Fruit fly (Drosophila melanogaster) whole organism, embryonic: ENCODE results near the gene phol.

Experiments used
- B-H2 ChIP-seq: fragments of 200-800 bp; sonication (Bioruptor generic); optimal IDR thresholded peaks from 2 replicates; lab custom pipeline; 2018; ENCODE audit warnings: missing biosample characterization, mild to moderate bottlenecking, missing genetic modification characterization
- Bgb ChIP-seq: fragments of 200-800 bp; sonication (Bioruptor generic); IDR thresholded peaks from 2 replicates; pipeline ENCODE4 v1.3.6; 2022; ENCODE audit warnings: missing biosample characterization, missing genetic modification characterization; ENCODE audit not compliant: partially characterized antibody
- CG10147 ChIP-seq: fragments of 200-800 bp; sonication (Bioruptor generic); optimal IDR thresholded peaks from 2 replicates; lab custom pipeline; 2019; ENCODE audit warnings: missing biosample characterization, mild to moderate bottlenecking, missing genetic modification characterization, moderate library complexity
- CG11247 ChIP-seq: fragments of 200-800 bp; sonication (Bioruptor generic); IDR thresholded peaks from 2 replicates; pipeline ENCODE4 v1.3.6; 2022; ENCODE audit warnings: missing biosample characterization, missing genetic modification characterization
- CG12071 ChIP-seq: fragments of 200-800 bp; sonication (Bioruptor generic); optimal IDR thresholded peaks from 3 replicates; lab custom pipeline; 2018; ENCODE audit warnings: missing biosample characterization, mild to moderate bottlenecking, missing genetic modification characterization
- CG12104 ChIP-seq: fragments of 200-800 bp; sonication (Bioruptor generic); optimal IDR thresholded peaks from 3 replicates; lab custom pipeline; 2016; ENCODE audit warnings: missing biosample characterization, missing genetic modification characterization
- CG12744 ChIP-seq: fragments of 200-800 bp; sonication (Bioruptor generic); optimal IDR thresholded peaks from 2 replicates; lab custom pipeline; 2016; ENCODE audit warnings: missing biosample characterization, missing genetic modification characterization
- CG14050 ChIP-seq: fragments of 200-800 bp; sonication (Bioruptor generic); IDR thresholded peaks from 3 replicates; pipeline ENCODE4 v1.3.6; 2022; ENCODE audit warnings: missing biosample characterization, missing genetic modification characterization
- CG14860 ChIP-seq: fragments of 200-800 bp; sonication (Bioruptor generic); IDR thresholded peaks from 3 replicates; pipeline ENCODE4 v1.3.6; 2022; ENCODE audit warnings: missing biosample characterization, missing genetic modification characterization; ENCODE audit not compliant: partially characterized antibody
- CG14965 ChIP-seq: fragments of 200-800 bp; sonication (Bioruptor generic); optimal IDR thresholded peaks from 2 replicates; lab custom pipeline; 2016; ENCODE audit warnings: missing biosample characterization, missing genetic modification characterization, borderline replicate concordance
- CG15514 ChIP-seq: fragments of 200-800 bp; sonication (Bioruptor generic); optimal IDR thresholded peaks from 3 replicates; lab custom pipeline; 2017; ENCODE audit warnings: missing biosample characterization, missing genetic modification characterization, mild to moderate bottlenecking, moderate library complexity, missing genetic modification reagents
- CG15601 ChIP-seq: fragments of 200-800 bp; sonication (Bioruptor generic); optimal IDR thresholded peaks from 3 replicates; lab custom pipeline; 2019; ENCODE audit warnings: missing biosample characterization, mild to moderate bottlenecking, missing genetic modification characterization, moderate library complexity
- CG17328 ChIP-seq: fragments of 200-800 bp; sonication (Bioruptor generic); IDR thresholded peaks from 2 replicates; pipeline ENCODE4 v1.3.6; 2022; ENCODE audit warnings: missing biosample characterization, missing genetic modification characterization
- CG2678 ChIP-seq: fragments of 200-800 bp; sonication (Bioruptor generic); optimal IDR thresholded peaks from 3 replicates; lab custom pipeline; 2019; ENCODE audit warnings: missing biosample characterization, mild to moderate bottlenecking, missing genetic modification characterization, moderate library complexity
- CG4854 ChIP-seq: fragments of 200-800 bp; sonication (Bioruptor generic); optimal IDR thresholded peaks from 2 replicates; lab custom pipeline; 2016; ENCODE audit warnings: missing biosample characterization, missing genetic modification characterization, inconsistent platforms
- CG6254 ChIP-seq: fragments of 200-800 bp; sonication (Bioruptor generic); optimal IDR thresholded peaks from 3 replicates; lab custom pipeline; 2017; ENCODE audit warnings: mild to moderate bottlenecking, missing biosample characterization, missing genetic modification reagents, missing genetic modification characterization
- CG6791 ChIP-seq: fragments of 200-800 bp; sonication (Bioruptor generic); IDR thresholded peaks from 3 replicates; pipeline ENCODE4 v1.3.6; 2022; ENCODE audit warnings: missing biosample characterization, missing genetic modification characterization; ENCODE audit not compliant: partially characterized antibody
- CG7786 ChIP-seq: fragments of 200-800 bp; sonication (Bioruptor generic); optimal IDR thresholded peaks from 2 replicates; lab custom pipeline; 2016; ENCODE audit warnings: missing biosample characterization, missing genetic modification characterization
- CG8924 ChIP-seq: fragments of 200-800 bp; optimal IDR thresholded peaks from 3 replicates; lab custom pipeline; 2019; ENCODE audit warnings: missing biosample characterization, mild to moderate bottlenecking, missing genetic modification characterization, moderate library complexity
- CTCF ChIP-seq: fragments of 200-800 bp; sonication (Bioruptor generic); optimal IDR thresholded peaks from 2 replicates; lab custom pipeline; 2017; ENCODE audit warnings: missing biosample characterization, mild to moderate bottlenecking, missing genetic modification characterization, moderate library complexity
- Chrac-16 ChIP-seq: fragments of 200-800 bp; sonication (Bioruptor generic); optimal IDR thresholded peaks from 3 replicates; lab custom pipeline; 2016; ENCODE audit warnings: missing biosample characterization, missing genetic modification characterization
- Doc2 ChIP-seq: fragments of 200-800 bp; sonication (Bioruptor generic); IDR thresholded peaks from 2 replicates; pipeline ENCODE4 v1.3.6; 2022; ENCODE audit warnings: missing biosample characterization, missing genetic modification characterization
- HmgD ChIP-seq: fragments of 200-800 bp; sonication (Bioruptor generic); optimal IDR thresholded peaks from 3 replicates; lab custom pipeline; 2016; ENCODE audit warnings: missing biosample characterization, missing genetic modification characterization
- Kr ChIP-seq: fragments of 200-800 bp; sonication (Bioruptor generic); optimal IDR thresholded peaks from 2 replicates; lab custom pipeline; 2017; ENCODE audit warnings: missing biosample characterization, mild to moderate bottlenecking, missing genetic modification characterization
- MTF-1 ChIP-seq: fragments of 200-800 bp; sonication (Bioruptor generic); optimal IDR thresholded peaks from 2 replicates; lab custom pipeline; 2018; ENCODE audit warnings: missing biosample characterization, mild to moderate bottlenecking, missing genetic modification characterization, borderline replicate concordance
- Meics ChIP-seq: fragments of 200-800 bp; sonication (Bioruptor generic); optimal IDR thresholded peaks from 2 replicates; lab custom pipeline; 2017; ENCODE audit warnings: missing biosample characterization, mild to moderate bottlenecking, missing genetic modification characterization
- Mes4 ChIP-seq: fragments of 200-800 bp; sonication (Bioruptor generic); optimal IDR thresholded peaks from 2 replicates; lab custom pipeline; 2016; ENCODE audit warnings: missing biosample characterization, missing genetic modification characterization
- Poxn ChIP-seq: fragments of 200-800 bp; sonication (Bioruptor generic); IDR thresholded peaks from 2 replicates; pipeline ENCODE4 v1.3.6; 2022; ENCODE audit warnings: missing biosample characterization, missing genetic modification characterization
- Xbp1 ChIP-seq: fragments of 200-800 bp; sonication (Bioruptor generic); optimal IDR thresholded peaks from 3 replicates; lab custom pipeline; 2016; ENCODE audit warnings: missing biosample characterization, mild to moderate bottlenecking, missing genetic modification characterization
- ase ChIP-seq: fragments of 200-800 bp; sonication (Bioruptor generic); IDR thresholded peaks from 3 replicates; pipeline ENCODE4 v1.3.6; 2022; ENCODE audit warnings: missing biosample characterization, missing genetic modification characterization
- ato ChIP-seq: fragments of 200-800 bp; sonication (Bioruptor generic); IDR thresholded peaks from 2 replicates; pipeline ENCODE4 v1.3.6; 2022; ENCODE audit warnings: missing biosample characterization, missing genetic modification characterization; ENCODE audit not compliant: partially characterized antibody
- az2 ChIP-seq: fragments of 200-800 bp; sonication (Bioruptor generic); optimal IDR thresholded peaks from 3 replicates; lab custom pipeline; 2016; ENCODE audit warnings: missing biosample characterization, missing genetic modification characterization
- dm ChIP-seq: fragments of 200-800 bp; sonication (Bioruptor generic); optimal IDR thresholded peaks from 3 replicates; lab custom pipeline; 2016; ENCODE audit warnings: missing biosample characterization, missing genetic modification characterization
- ems ChIP-seq: fragments of 200-800 bp; sonication (Bioruptor generic); optimal IDR thresholded peaks from 3 replicates; lab custom pipeline; 2016; ENCODE audit warnings: missing biosample characterization, missing genetic modification characterization
- ftz-f1 ChIP-seq: fragments of 200-800 bp; sonication (Bioruptor generic); optimal IDR thresholded peaks from 2 replicates; lab custom pipeline; 2016; ENCODE audit warnings: missing biosample characterization, missing genetic modification characterization
- gfzf ChIP-seq: fragments of 200-800 bp; sonication (Bioruptor generic); optimal IDR thresholded peaks from 2 replicates; lab custom pipeline; 2016; ENCODE audit warnings: missing biosample characterization, mild to moderate bottlenecking, missing genetic modification characterization, moderate library complexity
- gro ChIP-seq: fragments of 200-800 bp; sonication (Bioruptor generic); optimal IDR thresholded peaks from 2 replicates; lab custom pipeline; 2016; ENCODE audit warnings: missing biosample characterization, missing genetic modification characterization
- gsb ChIP-seq: fragments of 200-800 bp; sonication (Bioruptor generic); IDR thresholded peaks from 2 replicates; pipeline ENCODE4 v1.3.6; 2022; ENCODE audit warnings: missing biosample characterization, missing genetic modification characterization
- lbe ChIP-seq: fragments of 200-800 bp; sonication (Bioruptor generic); optimal IDR thresholded peaks from 2 replicates; lab custom pipeline; 2016; ENCODE audit warnings: missing biosample characterization, mild to moderate bottlenecking, missing genetic modification characterization
- lov ChIP-seq, 2 experiments: fragments of 200-800 bp in 1 of 2; fragments of >200 bp in 1 of 2; sonication (Bioruptor generic) in 1 of 2; IDR thresholded peaks in 1 of 2; optimal IDR thresholded peaks in 1 of 2; 2 replicates in 1 of 2; 3 replicates in 1 of 2; pipeline versions ENCODE4 v1.3.6 to Lab custom; 2017 to 2022; ENCODE audit warnings: missing biosample characterization in 1 of 2, missing genetic modification characterization in 1 of 2
- nerfin-1 ChIP-seq: fragments of 200-800 bp; sonication (Bioruptor generic); optimal IDR thresholded peaks from 3 replicates; lab custom pipeline; 2019; ENCODE audit warnings: missing biosample characterization, mild to moderate bottlenecking, missing genetic modification characterization, moderate library complexity
- org-1 ChIP-seq: fragments of 200-800 bp; sonication (Bioruptor generic); optimal IDR thresholded peaks from 2 replicates; lab custom pipeline; 2017; ENCODE audit warnings: missing biosample characterization, missing genetic modification characterization
- pho ChIP-seq: fragments of 200-800 bp; sonication (Bioruptor generic); optimal IDR thresholded peaks from 2 replicates; lab custom pipeline; 2016; ENCODE audit warnings: missing biosample characterization, missing genetic modification characterization
- prd ChIP-seq, 3 experiments: fragments of >200 bp in 2 of 3; fragments of 200-800 bp in 1 of 3; sonication (Bioruptor generic) in 1 of 3; optimal IDR thresholded peaks in 2 of 3; IDR thresholded peaks in 1 of 3; 2 replicates in 2 of 3; 3 replicates in 1 of 3; pipeline versions ENCODE4 v1.3.6 to Lab custom; 2017 to 2022; ENCODE audit warnings: missing biosample characterization in 1 of 3, missing genetic modification characterization in 1 of 3
- seq ChIP-seq: fragments of 200-800 bp; sonication (Bioruptor generic); IDR thresholded peaks from 2 replicates; pipeline ENCODE4 v1.3.6; 2022; ENCODE audit warnings: missing biosample characterization, missing genetic modification characterization
- sr ChIP-seq: fragments of 200-800 bp; sonication (Bioruptor generic); IDR thresholded peaks from 3 replicates; pipeline ENCODE4 v1.3.6; 2022; ENCODE audit warnings: missing biosample characterization, missing genetic modification characterization
- vfl ChIP-seq: fragments of 200-800 bp; sonication (Bioruptor generic); optimal IDR thresholded peaks from 2 replicates; lab custom pipeline; 2016; ENCODE audit warnings: missing biosample characterization, missing genetic modification characterization
- zf30C ChIP-seq: fragments of 200-800 bp; sonication (Bioruptor generic); optimal IDR thresholded peaks from 3 replicates; lab custom pipeline; 2018; ENCODE audit warnings: missing biosample characterization, mild to moderate bottlenecking, missing genetic modification characterization

The phol gene

DNA sequence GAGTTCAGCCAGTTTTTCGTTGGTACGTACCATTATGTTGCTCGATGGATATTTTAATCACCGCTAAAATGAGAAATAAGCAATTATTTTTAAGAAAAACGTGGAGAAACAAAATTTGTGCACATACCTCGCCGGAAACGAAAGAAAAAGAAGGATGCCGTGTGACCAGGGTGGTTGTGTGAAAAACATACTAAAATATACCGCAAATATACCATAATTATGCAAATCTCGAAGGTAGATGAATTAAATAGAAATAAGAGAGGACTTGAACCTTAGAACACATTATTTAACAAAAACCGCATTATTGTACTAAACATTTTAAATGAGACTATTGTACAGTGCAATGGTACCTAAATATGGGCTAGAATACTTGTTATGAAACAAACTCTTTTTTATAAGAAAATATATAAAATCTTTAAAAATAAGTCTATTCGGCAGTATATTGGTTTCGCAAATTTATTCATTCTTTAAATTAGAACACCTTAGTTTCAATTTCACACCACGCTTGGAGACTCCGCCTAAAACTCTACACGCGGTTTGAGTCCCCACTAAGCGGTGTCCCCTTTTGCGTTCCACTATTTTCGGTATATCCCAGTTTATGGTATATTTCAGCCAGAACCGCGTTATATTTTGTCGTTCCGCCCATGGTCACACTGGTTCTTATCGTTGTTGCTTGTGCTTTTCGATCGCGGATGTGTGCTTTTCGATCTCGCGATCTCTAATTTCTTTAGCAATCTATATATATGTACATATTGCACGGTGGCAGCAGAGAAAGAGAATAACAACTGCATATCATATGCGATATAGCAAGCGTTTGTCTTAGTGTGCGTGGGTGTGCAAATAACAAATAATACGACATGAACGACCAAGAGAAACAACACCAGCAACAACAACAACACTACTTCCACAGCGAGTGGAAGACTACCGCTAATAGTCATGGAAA is 26.1 kb downstream of the phol start, which contains the start of the genes RpS17 and MTF-1 (continued):
- TF ChIP-seq org-1 (GFP tag; lab: Kevin White, UChicago) (peak; percentile 17), Doc2 (GFP tag; lab: Robert Waterston, UW) (no peak), ase (GFP tag; lab: Robert Waterston, UW) (peak; percentile 51; the same call in 2 of the 3 replicates), CG15514 (GFP tag; lab: Kevin White, UChicago) (peak; percentile 30), Poxn (GFP tag; lab: Robert Waterston, UW) (no peak), pho (GFP tag; lab: Kevin White, UChicago) (no peak), zf30C (GFP tag; lab: Kevin White, UChicago) (peak; percentile 3), vfl (GFP tag; lab: Kevin White, UChicago) (no peak), seq (peak; percentile 27; the same call in 1 of the 2 replicates), B-H2 (GFP tag; lab: Kevin White, UChicago) (peak; percentile 44), ftz-f1 (GFP tag; lab: Kevin White, UChicago) (no peak), prd (optimal IDR thresholded peaks at IDR 0.05; lab: Kevin White, UChicago) (no peak), prd (GFP tag; IDR thresholded peaks at IDR 0.05; lab: Robert Waterston, UW) (no peak), CG8924 (peak; percentile 16), lbe (GFP tag; lab: Kevin White, UChicago) (peak; percentile 28), CG6254 (GFP tag; lab: Kevin White, UChicago) (no peak), Xbp1 (GFP tag; lab: Kevin White, UChicago) (peak; percentile 41), Bgb (no peak), gfzf (peak; percentile 94), Mes4 (GFP tag; lab: Kevin White, UChicago) (peak; percentile 78), CG10147 (no peak), nerfin-1 (peak; percentile 53), gro (GFP tag; lab: Kevin White, UChicago) (peak; percentile 4), ato (GFP tag; lab: Robert Waterston, UW) (no peak), CG6791 (GFP tag; lab: Robert Waterston, UW) (no peak), CG17328 (GFP tag; lab: Robert Waterston, UW) (peak; percentile 81), CG7786 (GFP tag; lab: Kevin White, UChicago) (no peak), CG4854 (GFP tag; lab: Kevin White, UChicago) (no peak), CG2678 (tag; lab: Kevin White, UChicago) (peak; percentile 53), gsb (GFP tag; lab: Robert Waterston, UW) (no peak), ems (GFP tag; lab: Kevin White, UChicago) (no peak), sr (peak; percentile 48), CG14860 (GFP tag; lab: Robert Waterston, UW) (no peak), lov (optimal IDR thresholded peaks at IDR 0.05; lab: Kevin White, UChicago) (no peak), lov (GFP tag; IDR thresholded peaks at IDR 0.05; lab: Robert Waterston, UW) (peak; percentile 76; the same call in 2 of the 3 replicates), CG12104 (peak; percentile 5), CG15601 (tag; lab: Kevin White, UChicago) (peak; percentile 63), az2 (GFP tag; lab: Kevin White, UChicago) (peak; percentile 16), Chrac-16 (GFP tag; lab: Kevin White, UChicago) (no peak), Meics (GFP tag; lab: Kevin White, UChicago) (peak; percentile 73), CG12744 (no peak), Kr (GFP tag; lab: Kevin White, UChicago) (no peak), CG14965 (GFP tag; lab: Kevin White, UChicago) (no peak), CTCF (GFP tag; lab: Kevin White, UChicago) (peak; percentile 62), CG11247 (GFP tag; lab: Robert Waterston, UW) (no peak), HmgD (GFP tag; lab: Kevin White, UChicago) (no peak), MTF-1 (GFP tag; lab: Kevin White, UChicago) (peak; percentile 93), CG12071 (GFP tag; lab: Kevin White, UChicago) (peak; percentile 60), dm (peak; percentile 66), CG14050 (GFP tag; lab: Robert Waterston, UW) (peak; percentile 42; the same call in 2 of the 3 replicates)
